Worm (Caenorhabditis elegans) whole organism, L1 larva: Measurements from ENCODE around the gene ceh-63.

ENCODE experiments used
- C16A3.4 ChIP-seq: fragments of 150-350 bp; optimal IDR thresholded peaks from 2 replicates; lab custom pipeline; 2014; ENCODE audit warnings: missing biosample characterization, missing genetic modification characterization
- aly-2 ChIP-seq: fragments of 150-350 bp; optimal IDR thresholded peaks from 2 replicates; lab custom pipeline; 2014; ENCODE audit warnings: missing biosample characterization, missing genetic modification characterization
- ama-1 ChIP-seq: fragments of 150-350 bp; optimal IDR thresholded peaks from 2 replicates; lab custom pipeline; 2014
- ceh-82 ChIP-seq, 3 experiments: fragments of 150-350 bp in 1 of 3; sonication (generic microtip) in 2 of 3; optimal IDR thresholded peaks; 2 replicates each; lab custom pipeline; 2014 to 2017; ENCODE audit warnings: missing biosample characterization in 3 of 3, missing genetic modification characterization in 3 of 3
- ces-1 ChIP-seq: fragments of 150-350 bp; optimal IDR thresholded peaks from 2 replicates; lab custom pipeline; 2014; ENCODE audit warnings: missing biosample characterization, missing genetic modification reagents, missing genetic modification characterization
- egl-13 ChIP-seq: sonication (generic microtip); optimal IDR thresholded peaks from 2 replicates; lab custom pipeline; 2016; ENCODE audit warnings: missing genotype, missing genetic modification reagents, missing genetic modification characterization, missing compliant biosample characterization
- elt-2 ChIP-seq: sonication (generic microtip); optimal IDR thresholded peaks from 2 replicates; lab custom pipeline; 2016; ENCODE audit warnings: missing genetic modification characterization, mild to moderate bottlenecking, inconsistent platforms, missing compliant biosample characterization, missing genetic modification reagents
- jun-1 ChIP-seq: fragments of 150-350 bp; optimal IDR thresholded peaks from 2 replicates; lab custom pipeline; 2014; ENCODE audit warnings: missing biosample characterization, missing genetic modification reagents, missing genetic modification characterization
- nhr-237 ChIP-seq: fragments of 150-350 bp; optimal IDR thresholded peaks from 2 replicates; lab custom pipeline; 2014; ENCODE audit warnings: missing biosample characterization, missing genetic modification characterization
- rnt-1 ChIP-seq: sonication (generic microtip); optimal IDR thresholded peaks from 2 replicates; lab custom pipeline; 2016; ENCODE audit warnings: mild to moderate bottlenecking, missing genetic modification characterization, moderate library complexity, missing compliant biosample characterization
- snpc-4 ChIP-seq: fragments of 150-350 bp; optimal IDR thresholded peaks from 2 replicates; lab custom pipeline; 2014; ENCODE audit warnings: missing biosample characterization, missing genetic modification characterization
- ztf-11 ChIP-seq, 2 experiments: sonication (generic microtip); optimal IDR thresholded peaks; 2 replicates each; lab custom pipeline; 2016 to 2017; ENCODE audit warnings: missing genetic modification characterization in 2 of 2, missing biosample characterization in 1 of 2, missing compliant biosample characterization in 1 of 2

- no peak for TF ChIP-seq ztf-11 (tag; optimal IDR thresholded peaks at IDR 0.05; lab: Kevin White, UChicago)
- no peak for TF ChIP-seq C16A3.4 (tag; lab: Kevin White, UChicago)
- no peak for TF ChIP-seq nhr-237 (tag; lab: Kevin White, UChicago)
- no peak for TF ChIP-seq jun-1
- no peak for TF ChIP-seq ces-1
- TF ChIP-seq snpc-4 (tag; lab: Kevin White, UChicago) = no peak
- no peak for TF ChIP-seq ama-1 (lab: Kevin White, UChicago)
- peak; percentile 58 for TF ChIP-seq rnt-1 (tag; lab: Kevin White, UChicago)
- peak; percentile 7 for TF ChIP-seq elt-2 (tag; lab: Kevin White, UChicago)
- no peak for TF ChIP-seq ceh-82 (tag; optimal IDR thresholded peaks at IDR 0.05; lab: Kevin White, UChicago)
- TF ChIP-seq aly-2 (tag; lab: Kevin White, UChicago) = no peak
- no peak for TF ChIP-seq egl-13 (tag; lab: Kevin White, UChicago)
Measured at ce11 chrX:3680544-3681214, 6.8 kb upstream of the ceh-63 start, which contains the start of gene tsp-17.
